Worm (Caenorhabditis elegans) whole organism, L2 larva: ENCODE results near the gene cyp-23A1.

Experiments
- R02D3.7 ChIP-seq: fragments of 150-350 bp; optimal IDR thresholded peaks from 2 replicates; lab custom pipeline; 2014; ENCODE audit warnings: missing biosample characterization, missing genetic modification characterization
- crh-2 ChIP-seq: sonication (generic microtip); optimal IDR thresholded peaks from 2 replicates; lab custom pipeline; 2017; ENCODE audit warnings: missing biosample characterization, missing genetic modification characterization
- dmd-4 ChIP-seq: sonication (generic microtip); optimal IDR thresholded peaks from 2 replicates; lab custom pipeline; 2017; ENCODE audit warnings: missing biosample characterization, missing genetic modification characterization
- mab-5 ChIP-seq: fragments of 150-350 bp; optimal IDR thresholded peaks from 2 replicates; lab custom pipeline; 2014; ENCODE audit warnings: missing biosample characterization, missing genetic modification characterization
- nhr-237 ChIP-seq: fragments of 150-350 bp; optimal IDR thresholded peaks from 2 replicates; lab custom pipeline; 2014; ENCODE audit warnings: missing biosample characterization, missing genetic modification characterization
- nhr-25 ChIP-seq: fragments of 150-350 bp; sonication (generic microtip); optimal IDR thresholded peaks from 3 replicates; lab custom pipeline; 2014; ENCODE audit warnings: missing biosample characterization, missing genetic modification characterization
- snpc-4 ChIP-seq: fragments of 150-350 bp; optimal IDR thresholded peaks from 2 replicates; lab custom pipeline; 2014; ENCODE audit warnings: missing biosample characterization, missing genetic modification characterization

DNA sequence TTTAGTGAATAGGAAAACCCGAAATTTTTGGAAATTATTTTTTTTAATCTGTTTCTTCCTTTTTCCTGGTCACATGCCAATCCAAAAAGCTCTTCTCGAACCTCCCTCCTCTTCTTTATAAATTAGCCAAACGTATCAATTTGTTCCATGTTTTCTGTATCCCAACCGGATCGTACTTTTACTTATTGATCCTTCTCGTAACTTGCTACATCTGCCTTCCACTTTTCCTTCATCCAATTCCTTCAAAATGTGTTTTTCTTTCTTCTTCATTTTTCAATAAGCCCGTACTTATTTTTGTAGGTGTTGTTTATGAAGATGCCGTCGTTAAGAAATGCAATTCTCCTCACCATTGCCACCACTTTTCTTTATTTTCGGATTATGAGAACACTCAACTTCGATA, at the start of gene cyp-23A1:
- TF ChIP-seq snpc-4 (tag; lab: Kevin White, UChicago) (no peak), nhr-237 (tag; lab: Kevin White, UChicago) (no peak), mab-5 (tag; lab: Kevin White, UChicago) (no peak), R02D3.7 (tag; lab: Kevin White, UChicago) (no peak), nhr-25 (tag; lab: Kevin White, UChicago) (no peak), crh-2 (tag; lab: Kevin White, UChicago) (no peak), dmd-4 (no peak)
